Worm (Caenorhabditis elegans): ENCODE measurements around the gene C18A3.10.

DNA sequence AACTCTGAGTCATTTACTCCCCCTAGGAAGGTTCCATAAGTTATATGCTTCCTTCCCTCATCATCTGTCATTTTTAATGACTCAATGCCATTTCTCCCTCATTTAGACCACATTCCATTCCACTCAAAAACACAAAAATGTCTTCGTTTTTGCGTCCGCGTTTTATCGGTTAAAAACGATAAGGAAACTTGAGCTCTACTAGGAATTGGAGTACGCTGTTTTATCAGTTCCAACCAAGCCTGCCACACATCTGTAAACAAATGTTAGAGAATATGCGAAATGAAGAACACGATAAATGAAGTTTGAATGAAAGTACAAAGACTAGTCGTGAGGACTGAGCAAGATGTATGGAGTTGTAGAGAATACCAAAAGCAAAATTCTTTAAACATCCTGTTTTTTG lies 32.8 kb upstream of the C18A3.10 start:
- TF ChIP-seq mdl-1 (tag; optimal IDR thresholded peaks at IDR 0.05) (no peak), snpc-4 (tag; optimal IDR thresholded peaks at IDR 0.05) (no peak), pha-4 (tag; optimal IDR thresholded peaks at IDR 0.05) (peak; percentile 39), aly-2 (tag; optimal IDR thresholded peaks at IDR 0.05) (no peak), hmg-11 (tag; optimal IDR thresholded peaks at IDR 0.05) (no peak), nfya-1 (tag; optimal IDR thresholded peaks at IDR 0.05; ENCODE audit: insufficient read depth) (no peak), ztf-11 (tag; optimal IDR thresholded peaks at IDR 0.05) (no peak), zag-1 (tag; optimal IDR thresholded peaks at IDR 0.05) (no peak), skn-1 (tag; optimal IDR thresholded peaks at IDR 0.05) (peak; percentile 1)
